Worm (Caenorhabditis elegans) whole organism, early embryonic: ENCODE data around the gene Y43F8B.15.

Experiments
- B0310.2 ChIP-seq: sonication (generic microtip); optimal IDR thresholded peaks from 2 replicates; lab custom pipeline; 2016; ENCODE audit warnings: mild to moderate bottlenecking, missing genetic modification characterization, missing compliant biosample characterization
- F13C5.2 ChIP-seq: sonication (generic microtip); optimal IDR thresholded peaks from 2 replicates; lab custom pipeline; 2017; ENCODE audit warnings: mild to moderate bottlenecking, missing genetic modification characterization, inconsistent platforms, missing compliant biosample characterization
- ama-1 ChIP-seq: fragments of 150-350 bp; optimal IDR thresholded peaks from 2 replicates; lab custom pipeline; 2014
- hmbx-1 ChIP-seq: sonication (generic microtip); optimal IDR thresholded peaks from 2 replicates; lab custom pipeline; 2016; ENCODE audit warnings: mild to moderate bottlenecking, missing genetic modification characterization, missing compliant biosample characterization

DNA sequence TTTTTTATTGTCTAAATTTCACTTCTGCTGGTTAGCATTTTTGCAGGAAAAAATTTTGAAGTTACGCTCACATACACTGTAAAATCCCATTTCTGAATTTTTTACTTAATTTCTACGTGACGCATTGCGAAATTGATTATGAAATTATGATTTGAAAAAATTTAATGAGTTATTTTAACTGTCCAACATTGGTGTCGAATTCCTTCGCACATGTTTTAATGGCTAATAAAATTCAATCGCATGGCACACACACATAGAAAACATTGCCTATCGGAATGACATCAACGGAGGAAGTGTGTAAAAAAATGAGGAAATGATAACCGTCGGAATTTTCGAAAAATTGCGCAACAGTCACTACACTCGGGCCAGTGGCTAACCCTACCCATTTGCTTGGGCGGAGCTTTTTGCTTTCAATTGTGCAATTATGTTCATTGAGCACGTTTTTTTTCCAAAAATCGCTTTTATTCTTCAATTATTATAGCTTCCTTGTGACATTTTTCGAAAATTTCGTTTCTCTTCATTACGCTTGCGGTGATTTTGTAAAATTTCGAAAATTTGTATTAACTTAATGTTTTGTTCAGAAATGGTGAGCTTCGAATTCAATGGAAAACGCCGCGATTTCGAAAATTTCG, 28.0 kb downstream of the Y43F8B.15 start, which contains the start of gene C25F9.16:
- TF ChIP-seq F13C5.2 (tag; lab: Kevin White, UChicago) (no peak), B0310.2 (no peak), ama-1 (lab: Kevin White, UChicago) (no peak), hmbx-1 (tag; lab: Kevin White, UChicago) (no peak)
